Fruit fly (Drosophila melanogaster): Measurements from ENCODE around the gene CG3323.

The CG3323 gene

DNA sequence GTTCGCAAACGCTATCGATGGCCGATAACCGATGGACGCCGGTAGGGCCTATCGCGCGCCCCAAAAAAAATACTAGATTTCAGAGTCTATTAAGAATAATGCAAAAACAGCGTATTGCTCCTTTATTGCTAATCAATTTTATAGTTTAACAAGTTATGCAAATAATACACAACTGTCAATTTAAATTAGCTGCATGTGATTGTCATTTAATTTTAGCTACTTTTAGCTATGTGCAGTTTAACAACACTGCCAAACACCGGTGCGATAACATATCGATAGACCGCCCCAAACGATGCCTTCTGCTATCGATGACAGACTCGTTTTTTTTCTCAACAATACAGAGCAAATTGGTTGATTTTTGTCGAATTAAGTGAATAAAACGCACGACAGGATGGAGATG is 3.5 kb upstream of the CG3323 start, which contains the start of the genes Cdk7 and snf (continued):
- no peak for TF ChIP-seq rib (GFP tag; IDR thresholded peaks at IDR 0.05)
- TF ChIP-seq CG11456 (GFP tag; IDR thresholded peaks at IDR 0.05) = no peak
- TF ChIP-seq mirr (GFP tag; optimal IDR thresholded peaks at IDR 0.05) = no peak
- no peak for TF ChIP-seq croc (GFP tag; conservative IDR thresholded peaks at IDR 0.05)
- TF ChIP-seq CG4854 (GFP tag; optimal IDR thresholded peaks at IDR 0.05) = no peak
- TF ChIP-seq CG1233 (GFP tag; optimal IDR thresholded peaks at IDR 0.05) = no peak
- TF ChIP-seq Doc3 (GFP tag; IDR thresholded peaks at IDR 0.05; ENCODE audit: partially characterized antibody) = peak; percentile 79
- no peak for TF ChIP-seq jigr1 (GFP tag; IDR thresholded peaks at IDR 0.05)
- TF ChIP-seq Dll (GFP tag; IDR thresholded peaks at IDR 0.05; ENCODE audit: partially characterized antibody) = peak; percentile 92
- no peak for TF ChIP-seq ab (GFP tag; optimal IDR thresholded peaks at IDR 0.05)
- peak; percentile 65 for TF ChIP-seq nmo (GFP tag; optimal IDR thresholded peaks at IDR 0.05)
- TF ChIP-seq D19B (GFP tag; optimal IDR thresholded peaks at IDR 0.05) = no peak
- TF ChIP-seq HmgZ (tag; optimal IDR thresholded peaks at IDR 0.05) = peak; percentile 49
- peak; percentile 57; the same call in 1 of the 2 replicates for TF ChIP-seq ato (GFP tag; IDR thresholded peaks at IDR 0.05; ENCODE audit: partially characterized antibody)
- peak; percentile 93 for TF ChIP-seq Med (GFP tag)
- no peak for TF ChIP-seq Gug (GFP tag; IDR thresholded peaks at IDR 0.05)
- no peak for TF ChIP-seq exex (tag; optimal IDR thresholded peaks at IDR 0.05)
- TF ChIP-seq C15 (GFP tag; IDR thresholded peaks at IDR 0.05) = no peak
- TF ChIP-seq CG7271 (tag; optimal IDR thresholded peaks at IDR 0.05) = no peak
- TF ChIP-seq NC2α (GFP tag; optimal IDR thresholded peaks at IDR 0.05) = no peak
- TF ChIP-seq D19A (tag; optimal IDR thresholded peaks at IDR 0.05) = no peak
- TF ChIP-seq Bdp1 (GFP tag; optimal IDR thresholded peaks at IDR 0.05) = no peak
- TF ChIP-seq CG10462 (GFP tag; optimal IDR thresholded peaks at IDR 0.05) = no peak
- no peak for TF ChIP-seq dmrt99B (tag; optimal IDR thresholded peaks at IDR 0.05)
- TF ChIP-seq dan (GFP tag; IDR thresholded peaks at IDR 0.05) = no peak
- no peak; the same call in 1 of the 2 replicates for TF ChIP-seq CG32772 (GFP tag; IDR thresholded peaks at IDR 0.05)
- TF ChIP-seq Kr (GFP tag; optimal IDR thresholded peaks at IDR 0.05) = no peak
- TF ChIP-seq TFAM (GFP tag; optimal IDR thresholded peaks at IDR 0.05) = no peak
- no peak for TF ChIP-seq psq (GFP tag; optimal IDR thresholded peaks at IDR 0.05)
- TF ChIP-seq CG9876 (GFP tag; optimal IDR thresholded peaks at IDR 0.05) = peak; percentile 40
- TF ChIP-seq Eip74EF (GFP tag; optimal IDR thresholded peaks at IDR 0.05) = no peak
- TF ChIP-seq hth (optimal IDR thresholded peaks at IDR 0.05) = no peak
- no peak for TF ChIP-seq Trl (optimal IDR thresholded peaks at IDR 0.05)
- peak; percentile 41 for TF ChIP-seq Trl (GFP tag; optimal IDR thresholded peaks at IDR 0.05)
- no peak for TF ChIP-seq Atf6 (GFP tag; IDR thresholded peaks at IDR 0.05)
- peak; percentile 22 for TF ChIP-seq CG12155 (GFP tag; optimal IDR thresholded peaks at IDR 0.05)
- no peak for TF ChIP-seq run (tag; optimal IDR thresholded peaks at IDR 0.05)
- TF ChIP-seq CG10543 (GFP tag; optimal IDR thresholded peaks at IDR 0.05) = no peak
- no peak for TF ChIP-seq HLHmδ (GFP tag; optimal IDR thresholded peaks at IDR 0.05)
- no peak for TF ChIP-seq Tbp (GFP tag; optimal IDR thresholded peaks at IDR 0.05)
- no peak for TF ChIP-seq tap (tag; optimal IDR thresholded peaks at IDR 0.05)
- TF ChIP-seq CG14014 (GFP tag; IDR thresholded peaks at IDR 0.05) = no peak
- no peak for TF ChIP-seq Gsc (GFP tag; IDR thresholded peaks at IDR 0.05)
- no peak for TF ChIP-seq CG14965 (GFP tag; optimal IDR thresholded peaks at IDR 0.05; ENCODE audit: borderline replicate concordance)
- TF ChIP-seq stwl (tag; optimal IDR thresholded peaks at IDR 0.05) = peak; percentile 80
- peak; percentile 20 for TF ChIP-seq CG15601 (tag; optimal IDR thresholded peaks at IDR 0.05)
- TF ChIP-seq Hr78 (GFP tag; optimal IDR thresholded peaks at IDR 0.05) = no peak
- TF ChIP-seq gt (GFP tag; IDR thresholded peaks at IDR 0.05) = no peak
- peak; percentile 53 for TF ChIP-seq Side (GFP tag; optimal IDR thresholded peaks at IDR 0.05)
- TF ChIP-seq Pdp1 (GFP tag; optimal IDR thresholded peaks at IDR 0.05) = peak in 1 of 2 experiments; percentile 22
- TF ChIP-seq CG32532 (GFP tag; IDR thresholded peaks at IDR 0.05) = peak; percentile 38; the same call in 1 of the 2 replicates
- TF ChIP-seq nau (GFP tag; optimal IDR thresholded peaks at IDR 0.05) = no peak
